Fruit fly (Drosophila melanogaster) whole organism, embryonic: ENCODE measurements around the gene Trhn.
A peak's percentile ranks its signal among the peaks of the same experiment; 100 is the strongest.

Experiments
- BEAF-32 ChIP-seq: fragments of 200-800 bp; sonication (Bioruptor generic); optimal IDR thresholded peaks from 3 replicates; lab custom pipeline; 2017; ENCODE audit warnings: missing biosample characterization, missing genetic modification characterization, mild to moderate bottlenecking, moderate library complexity, missing genetic modification reagents
- Blimp-1 ChIP-seq: fragments of 200-800 bp; sonication (Bioruptor generic); optimal IDR thresholded peaks from 3 replicates; lab custom pipeline; 2018; ENCODE audit warnings: missing biosample characterization, missing genetic modification characterization, mild to moderate bottlenecking, moderate library complexity, missing genetic modification reagents
- CG10147 ChIP-seq: fragments of 200-800 bp; sonication (Bioruptor generic); optimal IDR thresholded peaks from 2 replicates; lab custom pipeline; 2019; ENCODE audit warnings: missing biosample characterization, mild to moderate bottlenecking, missing genetic modification characterization, moderate library complexity
- CG11504 ChIP-seq: fragments of 200-800 bp; sonication (Bioruptor generic); optimal IDR thresholded peaks from 3 replicates; lab custom pipeline; 2019; ENCODE audit warnings: missing biosample characterization, mild to moderate bottlenecking, missing genetic modification characterization, moderate library complexity
- CG1233 ChIP-seq: fragments of 200-800 bp; sonication (Bioruptor generic); optimal IDR thresholded peaks from 4 replicates; lab custom pipeline; 2018; ENCODE audit warnings: missing biosample characterization, mild to moderate bottlenecking, missing genetic modification characterization
- CG13624 ChIP-seq: fragments of 200-800 bp; sonication (Bioruptor generic); optimal IDR thresholded peaks from 2 replicates; lab custom pipeline; 2016; ENCODE audit warnings: missing biosample characterization, missing genetic modification characterization
- CG13894 ChIP-seq: fragments of 200-800 bp; sonication (Bioruptor generic); optimal IDR thresholded peaks from 3 replicates; lab custom pipeline; 2018; ENCODE audit warnings: missing biosample characterization, mild to moderate bottlenecking, missing genetic modification characterization, moderate library complexity
- CG14965 ChIP-seq: fragments of 200-800 bp; sonication (Bioruptor generic); optimal IDR thresholded peaks from 2 replicates; lab custom pipeline; 2016; ENCODE audit warnings: missing biosample characterization, missing genetic modification characterization, borderline replicate concordance
- CG1792 ChIP-seq: fragments of 200-800 bp; sonication (Bioruptor generic); optimal IDR thresholded peaks from 2 replicates; lab custom pipeline; 2016; ENCODE audit warnings: missing biosample characterization, missing genetic modification characterization
- CG18262 ChIP-seq: fragments of 200-800 bp; optimal IDR thresholded peaks from 3 replicates; lab custom pipeline; 2019; ENCODE audit warnings: missing biosample characterization, mild to moderate bottlenecking, missing genetic modification characterization, moderate library complexity
- CG2116 ChIP-seq: fragments of 200-800 bp; sonication (Bioruptor generic); optimal IDR thresholded peaks from 3 replicates; lab custom pipeline; 2018; ENCODE audit warnings: missing biosample characterization, mild to moderate bottlenecking, missing genetic modification characterization
- CG3065 ChIP-seq: fragments of 200-800 bp; sonication (Bioruptor generic); optimal IDR thresholded peaks from 2 replicates; lab custom pipeline; 2016; ENCODE audit warnings: missing biosample characterization, missing genetic modification characterization
- CG31224 ChIP-seq: fragments of 200-800 bp; sonication (Bioruptor generic); IDR thresholded peaks from 2 replicates; pipeline ENCODE4 v1.3.6; 2022; ENCODE audit warnings: missing biosample characterization, missing genetic modification characterization
- CG34224 ChIP-seq: fragments of 200-800 bp; sonication (Bioruptor generic); IDR thresholded peaks from 3 replicates; pipeline ENCODE4 v1.3.6; 2022; ENCODE audit warnings: missing biosample characterization, missing genetic modification characterization; ENCODE audit not compliant: partially characterized antibody
- CG4617 ChIP-seq: fragments of 200-800 bp; sonication (Bioruptor generic); optimal IDR thresholded peaks from 3 replicates; lab custom pipeline; 2016; ENCODE audit warnings: missing biosample characterization, missing genetic modification characterization, borderline replicate concordance
- CG8290 ChIP-seq, 3 experiments: fragments of 200-800 bp; sonication (Bioruptor generic); optimal IDR thresholded peaks; 2 replicates each; lab custom pipeline; 2016 to 2019; ENCODE audit warnings: missing biosample characterization in 3 of 3, missing genetic modification characterization in 3 of 3, mild to moderate bottlenecking in 2 of 3, moderate library complexity in 1 of 3
- CG8359 ChIP-seq: fragments of 200-800 bp; sonication (Bioruptor generic); optimal IDR thresholded peaks from 2 replicates; lab custom pipeline; 2017; ENCODE audit warnings: missing biosample characterization, mild to moderate bottlenecking, missing genetic modification characterization, borderline replicate concordance
- CG9215 ChIP-seq: fragments of 200-800 bp; sonication (Bioruptor generic); IDR thresholded peaks from 2 replicates; pipeline ENCODE4 v1.3.6; 2022; ENCODE audit warnings: missing biosample characterization, missing genetic modification characterization
- CG9727 ChIP-seq: fragments of 200-800 bp; sonication (Bioruptor generic); optimal IDR thresholded peaks from 3 replicates; lab custom pipeline; 2017; ENCODE audit warnings: missing biosample characterization, mild to moderate bottlenecking, missing genetic modification characterization
- Deaf1 ChIP-seq: fragments of 200-800 bp; optimal IDR thresholded peaks from 3 replicates; lab custom pipeline; 2019; ENCODE audit warnings: missing biosample characterization, mild to moderate bottlenecking, missing genetic modification characterization, moderate library complexity
- Ets65A ChIP-seq: fragments of 200-800 bp; sonication (Bioruptor generic); peaks from one replicate; lab custom pipeline; 2016; ENCODE audit warnings: missing biosample characterization, missing genetic modification characterization
- Hmr ChIP-seq: fragments of 200-800 bp; sonication (Bioruptor generic); optimal IDR thresholded peaks from 3 replicates; lab custom pipeline; 2017; ENCODE audit warnings: mild to moderate bottlenecking, missing biosample characterization, missing genetic modification reagents, missing genetic modification characterization
- Lhr ChIP-seq: fragments of 200-800 bp; sonication (Bioruptor generic); optimal IDR thresholded peaks from 3 replicates; lab custom pipeline; 2017; ENCODE audit warnings: mild to moderate bottlenecking, missing biosample characterization, missing genetic modification reagents, missing genetic modification characterization
- Med ChIP-seq: fragments of 200-800 bp; sonication (Bioruptor generic); peaks from one replicate; lab custom pipeline; 2016; ENCODE audit warnings: missing biosample characterization, missing genetic modification characterization, mild to moderate bottlenecking, inconsistent platforms, moderate library complexity
- Pdp1 ChIP-seq, 2 experiments: fragments of 200-800 bp; sonication (Bioruptor generic); optimal IDR thresholded peaks; 3 replicates each; lab custom pipeline; 2016; ENCODE audit warnings: missing biosample characterization in 2 of 2, missing genetic modification characterization in 2 of 2, mild to moderate bottlenecking in 1 of 2, moderate library complexity in 1 of 2
- Sry-δ ChIP-seq: fragments of 200-800 bp; sonication (Bioruptor generic); optimal IDR thresholded peaks from 2 replicates; lab custom pipeline; 2016; ENCODE audit warnings: missing biosample characterization, missing genetic modification characterization
- abd-A ChIP-seq: fragments of 200-800 bp; sonication (Bioruptor generic); optimal IDR thresholded peaks from 3 replicates; lab custom pipeline; 2019; ENCODE audit warnings: missing biosample characterization, mild to moderate bottlenecking, missing genetic modification characterization, moderate library complexity
- bbx ChIP-seq: fragments of 200-800 bp; sonication (Bioruptor generic); IDR thresholded peaks from 2 replicates; pipeline ENCODE4 v1.3.6; 2022; ENCODE audit warnings: missing biosample characterization, missing genetic modification characterization; ENCODE audit not compliant: partially characterized antibody
- cg ChIP-seq: fragments of 200-800 bp; sonication (Bioruptor generic); optimal IDR thresholded peaks from 3 replicates; lab custom pipeline; 2019; ENCODE audit warnings: missing biosample characterization, mild to moderate bottlenecking, missing genetic modification characterization, moderate library complexity
- crol ChIP-seq: fragments of 200-800 bp; sonication (Bioruptor generic); IDR thresholded peaks from 2 replicates; pipeline ENCODE4 v1.3.6; 2022; ENCODE audit warnings: missing biosample characterization, missing genetic modification characterization
- dmrt99B ChIP-seq: fragments of 200-800 bp; sonication (Bioruptor generic); optimal IDR thresholded peaks from 2 replicates; lab custom pipeline; 2018; ENCODE audit warnings: missing biosample characterization, mild to moderate bottlenecking, missing genetic modification characterization, moderate library complexity
- emc ChIP-seq: fragments of 200-800 bp; sonication (Bioruptor generic); optimal IDR thresholded peaks from 2 replicates; lab custom pipeline; 2016; ENCODE audit warnings: missing biosample characterization, missing genetic modification characterization
- ewg ChIP-seq: fragments of 200-800 bp; sonication (Bioruptor generic); optimal IDR thresholded peaks from 3 replicates; lab custom pipeline; 2017; ENCODE audit warnings: mild to moderate bottlenecking, missing biosample characterization, missing genetic modification reagents, missing genetic modification characterization
- fru ChIP-seq: fragments of >200 bp; optimal IDR thresholded peaks from 2 replicates; lab custom pipeline; 2017
- ken ChIP-seq: fragments of 200-800 bp; sonication (Bioruptor generic); IDR thresholded peaks from 3 replicates; pipeline ENCODE4 v1.3.6; 2022; ENCODE audit warnings: missing biosample characterization, missing genetic modification characterization
- lab ChIP-seq: fragments of 200-800 bp; sonication (Bioruptor generic); optimal IDR thresholded peaks from 3 replicates; lab custom pipeline; 2017; ENCODE audit warnings: missing biosample characterization, missing genetic modification characterization, mild to moderate bottlenecking, moderate library complexity, missing genetic modification reagents
- maf-S ChIP-seq: fragments of 200-800 bp; sonication (Bioruptor generic); optimal IDR thresholded peaks from 2 replicates; lab custom pipeline; 2016; ENCODE audit warnings: missing biosample characterization, missing genetic modification characterization
- mam ChIP-seq: fragments of 200-800 bp; sonication (Bioruptor generic); optimal IDR thresholded peaks from 3 replicates; lab custom pipeline; 2016; ENCODE audit warnings: missing biosample characterization, missing genetic modification characterization
- pan ChIP-seq, 4 experiments: fragments of >200 bp in 3 of 4; fragments of 200-800 bp in 1 of 4; sonication (Bioruptor generic) in 1 of 4; optimal IDR thresholded peaks in 3 of 4; IDR thresholded peaks in 1 of 4; 2 replicates each; pipeline versions ENCODE4 v1.3.6 to Lab custom; 2017 to 2022; ENCODE audit warnings: missing biosample characterization in 2 of 4, missing genetic modification characterization in 2 of 4, mixed read lengths in 1 of 4
- prd ChIP-seq, 3 experiments: fragments of >200 bp in 2 of 3; fragments of 200-800 bp in 1 of 3; sonication (Bioruptor generic) in 1 of 3; optimal IDR thresholded peaks in 2 of 3; IDR thresholded peaks in 1 of 3; 2 replicates in 2 of 3; 3 replicates in 1 of 3; pipeline versions ENCODE4 v1.3.6 to Lab custom; 2017 to 2022; ENCODE audit warnings: missing biosample characterization in 1 of 3, missing genetic modification characterization in 1 of 3
- scrt ChIP-seq: fragments of 200-800 bp; sonication (Bioruptor generic); optimal IDR thresholded peaks from 2 replicates; lab custom pipeline; 2018; ENCODE audit warnings: missing biosample characterization, mild to moderate bottlenecking, missing genetic modification characterization, moderate library complexity
- sens ChIP-seq: fragments of 200-800 bp; sonication (Bioruptor generic); peaks from one replicate; lab custom pipeline; 2016; ENCODE audit warnings: missing biosample characterization, missing genetic modification characterization
- sna ChIP-seq: fragments of 200-800 bp; sonication (Bioruptor generic); IDR thresholded peaks from 2 replicates; pipeline ENCODE4 v1.3.6; 2022; ENCODE audit warnings: missing biosample characterization, missing genetic modification characterization; ENCODE audit not compliant: partially characterized antibody
- sob ChIP-seq: fragments of 200-800 bp; sonication (Bioruptor generic); IDR thresholded peaks from 2 replicates; pipeline ENCODE4 v1.3.6; 2022; ENCODE audit warnings: missing biosample characterization, missing genetic modification characterization
- wek ChIP-seq: fragments of 200-800 bp; sonication (Bioruptor generic); optimal IDR thresholded peaks from 3 replicates; lab custom pipeline; 2018; ENCODE audit warnings: missing biosample characterization, mild to moderate bottlenecking, missing genetic modification characterization, moderate library complexity
- z ChIP-seq: fragments of 200-800 bp; sonication (Bioruptor generic); IDR thresholded peaks from 3 replicates; pipeline ENCODE4 v1.3.6; 2022; ENCODE audit warnings: missing biosample characterization, missing genetic modification characterization

Trhn gene

dm6 chr3L:1149230-1149629 lies 43.7 kb downstream of the Trhn start (continued):
- TF ChIP-seq CG13624 (no peak), ken (GFP tag; lab: Robert Waterston, UW) (0 out of 3 replicates have a peak, but pooled peaks have one; percentile 52)

dm6 chr3L:1146492-1146891 lies 46.5 kb downstream of the Trhn start:
- TF ChIP-seq sna, result no peak
- peak; percentile 97 for TF ChIP-seq CG31224 (GFP tag; lab: Robert Waterston, UW)
- TF ChIP-seq ewg, result no peak
- no peak for TF ChIP-seq CG13894 (tag; lab: Kevin White, UChicago)
- TF ChIP-seq Sry-δ, result no peak
- peak; percentile 78 for TF ChIP-seq abd-A
- TF ChIP-seq prd (optimal IDR thresholded peaks at IDR 0.05; lab: Kevin White, UChicago), result no peak
- TF ChIP-seq prd (GFP tag; IDR thresholded peaks at IDR 0.05; lab: Robert Waterston, UW), result no peak
- peak; percentile 40 for TF ChIP-seq scrt
- no peak for TF ChIP-seq CG34224 (GFP tag; lab: Robert Waterston, UW)
- no peak for TF ChIP-seq z (GFP tag; lab: Robert Waterston, UW)
- TF ChIP-seq, all 482 proteins: peak for 3

dm6 chr3L:1140539-1140938 lies 52.4 kb downstream of the Trhn start:
- TF ChIP-seq Pdp1 (GFP tag; optimal IDR thresholded peaks at IDR 0.05; lab: Kevin White, UChicago) (peak in 1 of 2 experiments; percentile 55), CG1792 (GFP tag; lab: Kevin White, UChicago) (no peak), emc (GFP tag; lab: Kevin White, UChicago) (no peak), dmrt99B (tag; lab: Kevin White, UChicago) (peak; percentile 9), CG1233 (peak; percentile 1), bbx (GFP tag; lab: Robert Waterston, UW) (no peak), CG3065 (GFP tag; lab: Kevin White, UChicago) (no peak), CG18262 (no peak), CG8290 (GFP tag; optimal IDR thresholded peaks at IDR 0.05; lab: Kevin White, UChicago) (no peak), CG8290 (tag; optimal IDR thresholded peaks at IDR 0.05; lab: Kevin White, UChicago) (peak in 1 of 2 experiments; percentile 32), CG10147 (GFP tag; lab: Kevin White, UChicago) (no peak), pan (optimal IDR thresholded peaks at IDR 0.05; lab: Kevin White, UChicago) (no peak), pan (GFP tag; optimal IDR thresholded peaks at IDR 0.05 in 1 of 2, IDR thresholded peaks at IDR 0.05 in 1 of 2) (peak in 1 of 2 experiments; percentile 31), mam (GFP tag; lab: Kevin White, UChicago) (no peak), CG2116 (GFP tag; lab: Kevin White, UChicago) (no peak), sob (GFP tag; lab: Robert Waterston, UW) (0 out of 2 replicates have a peak, but pooled peaks have one; percentile 6), CG8359 (no peak), fru (lab: Kevin White, UChicago) (no peak), BEAF-32 (GFP tag; lab: Kevin White, UChicago) (no peak), sens (GFP tag; lab: Kevin White, UChicago) (no peak), lab (GFP tag; lab: Kevin White, UChicago) (peak; percentile 31), CG9215 (GFP tag; lab: Robert Waterston, UW) (no peak), cg (GFP tag; lab: Kevin White, UChicago) (peak; percentile 34), wek (no peak), maf-S (GFP tag; lab: Kevin White, UChicago) (no peak), Blimp-1 (GFP tag; lab: Kevin White, UChicago) (no peak), Lhr (no peak), Deaf1 (tag; lab: Kevin White, UChicago) (no peak), Med (peak; percentile 70), Ets65A (GFP tag; lab: Kevin White, UChicago) (peak; percentile 1), Hmr (GFP tag; lab: Kevin White, UChicago) (peak; percentile 0), CG4617 (GFP tag; lab: Kevin White, UChicago) (no peak), CG9727 (GFP tag; lab: Kevin White, UChicago) (no peak), CG11504 (tag; lab: Kevin White, UChicago) (peak; percentile 1), crol (GFP tag; lab: Robert Waterston, UW) (no peak), CG14965 (GFP tag; lab: Kevin White, UChicago) (no peak)
